Worm (Caenorhabditis elegans): ENCODE measurements around the gene clec-176.

Gene clec-176

DNA sequence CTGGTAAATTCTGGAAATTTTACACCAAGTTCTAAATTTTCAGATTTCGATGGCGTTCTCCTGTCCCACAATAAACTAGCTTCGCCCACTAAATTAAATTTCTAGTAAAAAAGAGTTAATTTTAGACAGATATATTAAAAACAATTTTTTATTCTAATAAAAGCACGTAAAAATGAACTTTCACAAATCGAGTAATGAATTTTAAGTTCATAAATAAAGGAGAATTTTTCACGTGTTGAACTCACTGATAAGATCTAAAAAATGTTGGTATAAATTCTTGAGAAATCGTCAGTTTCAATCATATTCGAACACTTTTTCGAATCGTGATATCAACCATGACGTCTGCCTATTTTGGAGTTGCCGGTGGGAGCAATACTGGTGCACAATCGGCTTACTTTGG is 12.0 kb downstream of the clec-176 start, which contains the start of gene ssq-2:
ssq-2 (plus strand) TSS at position 301 of the 400 bp plus-strand sequence.
- TF ChIP-seq aly-2 (tag; optimal IDR thresholded peaks at IDR 0.05) (no peak), nfya-1 (tag; optimal IDR thresholded peaks at IDR 0.05; ENCODE audit: insufficient read depth) (no peak), egl-27 (tag; optimal IDR thresholded peaks at IDR 0.05) (no peak), mml-1 (tag; optimal IDR thresholded peaks at IDR 0.05) (no peak), ZK546.5 (tag; optimal IDR thresholded peaks at IDR 0.05) (no peak), lsy-12 (tag; optimal IDR thresholded peaks at IDR 0.05) (no peak), zag-1 (tag; optimal IDR thresholded peaks at IDR 0.05) (no peak), nhr-23 (tag; optimal IDR thresholded peaks at IDR 0.05) (no peak), skn-1 (tag; optimal IDR thresholded peaks at IDR 0.05) (no peak), nhr-237 (tag; optimal IDR thresholded peaks at IDR 0.05) (no peak), daf-12 (tag; optimal IDR thresholded peaks at IDR 0.05) (no peak), lin-15B (tag; optimal IDR thresholded peaks at IDR 0.05) (no peak), elt-2 (tag; optimal IDR thresholded peaks at IDR 0.05) (no peak)

DNA sequence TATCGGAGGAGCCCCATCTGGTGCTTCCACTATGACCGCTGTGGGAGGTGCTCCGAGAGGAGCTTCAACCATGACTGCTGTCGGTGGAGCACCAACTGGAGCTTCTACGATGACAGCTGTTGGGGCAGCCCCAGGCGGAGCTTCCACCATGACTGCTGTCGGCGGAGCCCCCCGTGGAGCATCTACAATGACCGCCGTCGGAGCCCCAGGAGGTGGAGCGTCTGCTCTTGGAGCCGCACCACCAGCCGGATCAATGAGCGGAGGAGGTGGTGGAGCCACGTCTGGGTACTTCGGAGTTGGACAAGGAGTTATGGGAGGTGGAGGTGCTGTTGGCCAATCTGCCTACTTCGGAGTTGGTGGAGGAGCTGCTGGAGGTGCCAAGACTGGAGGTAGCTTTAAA is 13.1 kb downstream of the clec-176 start:
- TF ChIP-seq nhr-12 (tag; optimal IDR thresholded peaks at IDR 0.05) (no peak), tbx-2 (tag; optimal IDR thresholded peaks at IDR 0.05) (no peak), ceh-9 (tag; optimal IDR thresholded peaks at IDR 0.05) (no peak), ztf-11 (tag; optimal IDR thresholded peaks at IDR 0.05) (no peak), pqm-1 (tag; optimal IDR thresholded peaks at IDR 0.05) (no peak), elt-2 (tag; optimal IDR thresholded peaks at IDR 0.05) (no peak), fos-1 (tag; optimal IDR thresholded peaks at IDR 0.05) (no peak), unc-39 (tag; optimal IDR thresholded peaks at IDR 0.05) (no peak), fkh-10 (GFP tag; optimal IDR thresholded peaks at IDR 0.05) (no peak), elt-1 (tag; optimal IDR thresholded peaks at IDR 0.05) (no peak), ceh-28 (tag; optimal IDR thresholded peaks at IDR 0.05) (no peak), nhr-77 (tag; optimal IDR thresholded peaks at IDR 0.05) (no peak), lin-39 (tag; optimal IDR thresholded peaks at IDR 0.05) (no peak)

DNA sequence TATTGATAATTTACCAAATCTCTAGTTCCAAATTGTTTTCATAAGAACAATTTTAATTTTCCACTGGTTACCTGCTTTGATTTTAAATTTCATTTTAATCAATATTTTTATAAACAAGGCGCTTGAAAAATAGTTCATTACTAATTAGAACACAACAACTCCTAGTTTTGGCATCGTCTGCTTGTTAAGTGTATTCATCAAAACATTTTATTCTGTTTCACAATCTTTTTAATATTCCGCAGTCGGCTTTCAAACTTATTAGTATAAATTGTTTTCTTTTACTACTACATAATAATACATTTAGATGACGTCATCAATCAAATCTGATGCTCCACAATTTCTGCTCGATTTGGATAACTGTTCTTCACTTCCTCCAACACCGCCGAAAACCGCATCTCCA is 18.6 kb downstream of the clec-176 start, which contains the start of gene pes-1:
pes-1 (plus strand) TSS at position 301 of the 400 bp plus-strand sequence.
- no peak for TF ChIP-seq nhr-77 (tag; optimal IDR thresholded peaks at IDR 0.05)
- TF ChIP-seq pha-4 (tag; optimal IDR thresholded peaks at IDR 0.05) = no peak
- TF ChIP-seq egl-5 (tag; optimal IDR thresholded peaks at IDR 0.05) = no peak
- TF ChIP-seq ama-1 (optimal IDR thresholded peaks at IDR 0.05) = no peak
- TF ChIP-seq ceh-16 (tag; optimal IDR thresholded peaks at IDR 0.05) = no peak
- TF ChIP-seq fos-1 (tag; optimal IDR thresholded peaks at IDR 0.05) = no peak
- no peak for TF ChIP-seq sea-2 (GFP tag; optimal IDR thresholded peaks at IDR 0.05)
- TF ChIP-seq mml-1 (tag; optimal IDR thresholded peaks at IDR 0.05) = no peak
- no peak for TF ChIP-seq nhr-11 (tag; optimal IDR thresholded peaks at IDR 0.05)
- no peak for TF ChIP-seq lin-39 (tag; optimal IDR thresholded peaks at IDR 0.05)
- no peak for TF ChIP-seq unc-39 (tag; optimal IDR thresholded peaks at IDR 0.05)
- no peak for TF ChIP-seq elt-2 (tag; optimal IDR thresholded peaks at IDR 0.05)
- TF ChIP-seq nhr-23 (tag; optimal IDR thresholded peaks at IDR 0.05) = no peak
- TF ChIP-seq fkh-2 (tag; optimal IDR thresholded peaks at IDR 0.05) = no peak
- no peak for TF ChIP-seq nhr-28 (tag; optimal IDR thresholded peaks at IDR 0.05)
- no peak for TF ChIP-seq pqm-1 (tag; optimal IDR thresholded peaks at IDR 0.05)
- TF ChIP-seq ceh-9 (tag; optimal IDR thresholded peaks at IDR 0.05) = no peak
- TF ChIP-seq nhr-76 (tag; optimal IDR thresholded peaks at IDR 0.05) = no peak

DNA sequence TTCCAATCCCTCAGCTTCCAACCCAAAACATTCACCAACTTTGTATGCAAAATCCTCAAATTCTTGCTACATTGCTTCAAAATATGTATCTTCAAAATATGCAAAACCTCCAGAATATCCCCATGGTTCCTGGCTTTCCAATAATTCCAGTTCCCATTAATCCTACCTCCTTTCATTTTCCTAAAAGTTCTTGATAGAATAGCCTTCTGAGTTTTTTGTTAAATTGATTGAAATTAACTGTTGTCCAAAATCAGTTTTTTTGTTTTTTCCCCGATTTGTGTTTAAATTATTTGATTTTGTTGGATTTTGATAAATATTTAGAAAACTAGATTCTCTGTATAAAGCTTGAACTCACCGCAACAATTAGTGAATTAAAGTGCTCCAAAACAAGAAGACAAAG is 21.3 kb downstream of the clec-176 start:
- TF ChIP-seq tbx-2 (tag; optimal IDR thresholded peaks at IDR 0.05) = no peak
- no peak for TF ChIP-seq ceh-16 (tag; optimal IDR thresholded peaks at IDR 0.05)

DNA sequence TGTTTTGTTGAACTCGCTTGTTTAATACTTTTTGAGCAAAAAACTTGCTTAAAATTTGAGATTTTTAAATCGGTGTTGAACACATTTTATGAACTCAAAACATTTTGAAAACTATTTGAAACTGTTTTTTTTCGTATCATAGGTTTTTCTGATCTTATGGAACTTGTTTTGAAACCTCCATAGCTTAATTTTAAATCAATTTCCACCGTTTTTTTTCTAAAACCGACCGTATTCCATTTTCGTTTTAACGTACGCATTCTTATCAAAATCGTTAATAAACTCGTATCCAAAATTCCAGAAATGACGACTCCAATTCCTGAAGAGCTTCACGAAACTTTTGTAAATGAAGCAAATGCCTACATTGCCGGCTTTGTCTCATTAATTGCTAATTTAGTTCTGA is 24.5 kb downstream of the clec-176 start, which contains the start of gene srm-2:
srm-2 (plus strand) TSS at position 301 of the 400 bp plus-strand sequence.
- TF ChIP-seq fkh-10 (GFP tag; optimal IDR thresholded peaks at IDR 0.05) = no peak
- no peak for TF ChIP-seq R02D3.7 (tag; optimal IDR thresholded peaks at IDR 0.05)
- TF ChIP-seq elt-2 (tag; optimal IDR thresholded peaks at IDR 0.05) = no peak
- TF ChIP-seq unc-39 (tag; optimal IDR thresholded peaks at IDR 0.05) = no peak
- TF ChIP-seq nhr-67 (tag; optimal IDR thresholded peaks at IDR 0.05) = no peak
- TF ChIP-seq elt-1 (tag; optimal IDR thresholded peaks at IDR 0.05) = no peak
